Worm (Caenorhabditis elegans) whole organism, late embryonic: ENCODE measurements around the gene str-233.

Experiments used
- ceh-9 ChIP-seq: sonication (generic microtip); optimal IDR thresholded peaks from 2 replicates; lab custom pipeline; 2016; ENCODE audit warnings: mild to moderate bottlenecking, missing genetic modification characterization, inconsistent platforms, missing compliant biosample characterization
- elt-2 ChIP-seq: sonication (generic microtip); optimal IDR thresholded peaks from 2 replicates; lab custom pipeline; 2016; ENCODE audit warnings: missing genetic modification reagents, missing genetic modification characterization, missing compliant biosample characterization
- fkh-10 ChIP-seq: fragments of 150-350 bp; optimal IDR thresholded peaks from 2 replicates; lab custom pipeline; 2014; ENCODE audit warnings: missing biosample characterization, missing genetic modification reagents, missing genetic modification characterization
- lin-11 ChIP-seq: fragments of 200-800 bp; sonication (Bioruptor generic); optimal IDR thresholded peaks from 2 replicates; lab custom pipeline; 2018; ENCODE audit warnings: mild to moderate bottlenecking, missing genetic modification characterization, missing compliant biosample characterization
- nfya-1 ChIP-seq: sonication (generic microtip); optimal IDR thresholded peaks from 2 replicates; lab custom pipeline; 2017; ENCODE audit warnings: missing genetic modification characterization, mild to moderate bottlenecking, missing compliant biosample characterization, antibody characterized with exemption, moderate library complexity
- nhr-11 ChIP-seq: fragments of 150-350 bp; optimal IDR thresholded peaks from 2 replicates; lab custom pipeline; 2014; ENCODE audit warnings: missing biosample characterization, missing genetic modification characterization
- rnt-1 ChIP-seq: sonication (generic microtip); optimal IDR thresholded peaks from 2 replicates; lab custom pipeline; 2016; ENCODE audit warnings: missing genetic modification characterization, missing compliant biosample characterization
- zip-5 ChIP-seq: sonication (generic microtip); optimal IDR thresholded peaks from 2 replicates; lab custom pipeline; 2016; ENCODE audit warnings: missing genetic modification characterization, missing compliant biosample characterization

DNA sequence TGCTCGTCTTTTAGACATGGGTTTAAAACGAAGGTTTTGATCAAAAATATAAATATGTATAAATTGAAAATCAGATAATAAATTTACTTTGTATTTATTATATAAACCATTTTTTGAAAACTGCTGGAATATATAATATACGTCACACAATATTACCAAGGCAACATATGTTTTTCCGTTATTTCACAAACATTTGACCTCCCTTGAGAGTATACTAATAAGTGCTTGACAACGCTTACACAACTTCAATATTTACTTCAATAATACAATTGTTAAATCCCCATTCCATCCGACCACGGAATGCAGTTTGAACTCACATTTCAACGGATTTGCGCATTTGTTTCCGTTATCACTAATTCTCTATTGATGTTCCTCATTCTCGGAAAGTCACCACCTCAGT lies 38.0 kb upstream of the str-233 start, which contains the start of gene str-198:
- TF ChIP-seq fkh-10 (GFP tag; lab: Kevin White, UChicago): no peak
- TF ChIP-seq elt-2: no peak
- TF ChIP-seq nfya-1 (tag; lab: Kevin White, UChicago): no peak
- TF ChIP-seq lin-11: no peak
- no peak for TF ChIP-seq rnt-1
- TF ChIP-seq zip-5 (tag; lab: Kevin White, UChicago): no peak
- no peak for TF ChIP-seq nhr-11
- TF ChIP-seq ceh-9 (tag; lab: Kevin White, UChicago): no peak
